Worm (Caenorhabditis elegans) whole organism, L3 larva: ENCODE results near the gene B0462.4.

Source experiments
- egl-27 ChIP-seq: sonication (generic microtip); optimal IDR thresholded peaks from 4 replicates; lab custom pipeline; 2017; ENCODE audit warnings: missing biosample characterization, missing genetic modification reagents, missing genetic modification characterization
- fos-1 ChIP-seq: fragments of 150-350 bp; optimal IDR thresholded peaks from 2 replicates; lab custom pipeline; 2014; ENCODE audit warnings: missing biosample characterization, missing genetic modification characterization
- nhr-76 ChIP-seq: fragments of 150-350 bp; sonication (generic microtip); optimal IDR thresholded peaks from 5 replicates; lab custom pipeline; 2014; ENCODE audit warnings: missing biosample characterization, missing genetic modification characterization

DNA sequence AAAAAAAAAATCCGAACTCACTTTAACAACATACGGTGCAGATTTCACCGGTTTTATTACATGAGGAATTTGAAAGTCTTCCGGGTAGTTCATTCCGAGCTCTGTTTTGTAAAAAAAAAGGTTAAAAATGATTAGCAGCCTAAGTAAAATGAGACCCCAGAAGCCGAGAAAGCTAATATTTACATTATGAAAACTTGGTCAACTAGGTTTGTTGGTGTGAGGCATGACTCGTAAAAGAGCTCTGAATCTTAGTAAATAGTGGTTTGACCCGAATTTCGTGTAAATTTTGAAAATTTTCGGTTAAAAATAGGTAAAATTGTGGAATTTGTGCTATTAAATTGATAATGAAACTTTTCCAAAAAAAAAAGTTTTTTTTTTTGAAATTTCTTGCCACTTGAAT, 31.4 kb upstream of the B0462.4 start, which contains the start of gene C08E8.1:
- no peak for TF ChIP-seq nhr-76
- no peak for TF ChIP-seq egl-27 (tag; lab: Kevin White, UChicago)
- TF ChIP-seq fos-1 (tag; lab: Kevin White, UChicago) = no peak
